Worm (Caenorhabditis elegans): ENCODE results near the gene T01D3.3.

- no peak for TF ChIP-seq nhr-12 (tag; optimal IDR thresholded peaks at IDR 0.05)
- TF ChIP-seq ceh-39 (tag; optimal IDR thresholded peaks at IDR 0.05): no peak
- no peak for TF ChIP-seq ces-1 (GFP tag; optimal IDR thresholded peaks at IDR 0.05)
- TF ChIP-seq pha-4 (tag; optimal IDR thresholded peaks at IDR 0.05): no peak
- TF ChIP-seq snpc-4 (tag; optimal IDR thresholded peaks at IDR 0.05): no peak
- no peak for TF ChIP-seq nhr-237 (tag; optimal IDR thresholded peaks at IDR 0.05)
Observed at ce11 chrV:13756359-13757091, 52.5 kb downstream of the T01D3.3 start, which contains the start of gene F20G2.2.

Measured in whole organism, mixed stage, embryonic.